Worm (Caenorhabditis elegans) whole organism, young adult: ENCODE data around the gene tbx-9.
A peak's percentile ranks its signal among the peaks of the same experiment; 100 is the strongest.

ENCODE experiments used
- B0019.2 ChIP-seq: fragments of 200-800 bp; sonication (Bioruptor generic); conservative IDR thresholded peaks from 2 replicates; pipeline ENCODE4 v1.3.6; 2022; ENCODE audit warnings: missing genetic modification reagents, missing genetic modification characterization, missing compliant biosample characterization
- F22D6.2 ChIP-seq: sonication (generic microtip); optimal IDR thresholded peaks from 2 replicates; lab custom pipeline; 2016; ENCODE audit warnings: mild to moderate bottlenecking, missing genetic modification characterization, missing compliant biosample characterization
- F23B12.7 ChIP-seq: sonication (generic microtip); optimal IDR thresholded peaks from 2 replicates; lab custom pipeline; 2017; ENCODE audit warnings: missing genetic modification characterization, mild to moderate bottlenecking, missing compliant biosample characterization, antibody characterized with exemption, moderate library complexity; ENCODE audit not compliant: insufficient read depth
- F33H1.4 ChIP-seq: fragments of 200-800 bp; sonication (Bioruptor generic); IDR thresholded peaks from 2 replicates; pipeline ENCODE4 v1.3.6; 2022; ENCODE audit warnings: missing genetic modification reagents, missing genetic modification characterization, missing compliant biosample characterization
- K11D2.4 ChIP-seq: fragments of 200-800 bp; sonication (Bioruptor generic); IDR thresholded peaks from 2 replicates; pipeline ENCODE4 v1.3.6; 2022; ENCODE audit warnings: missing genetic modification reagents, missing genetic modification characterization, missing compliant biosample characterization
- T07F8.4 ChIP-seq: sonication (generic microtip); optimal IDR thresholded peaks from 2 replicates; lab custom pipeline; 2016; ENCODE audit warnings: mild to moderate bottlenecking, missing genetic modification characterization, moderate library complexity, missing compliant biosample characterization
- Y56A3A.18 ChIP-seq: fragments of 200-800 bp; sonication (Bioruptor generic); IDR thresholded peaks from 2 replicates; pipeline ENCODE4 v1.3.6; 2022; ENCODE audit warnings: missing genetic modification reagents, missing genetic modification characterization, missing compliant biosample characterization
- Y95B8A.8 ChIP-seq: fragments of 200-800 bp; sonication (Bioruptor generic); IDR thresholded peaks from 2 replicates; pipeline ENCODE4 v1.3.6; 2022; ENCODE audit warnings: missing genetic modification reagents, missing genetic modification characterization, missing compliant biosample characterization
- ZK185.1 ChIP-seq: sonication (generic microtip); optimal IDR thresholded peaks from 2 replicates; lab custom pipeline; 2016; ENCODE audit warnings: mild to moderate bottlenecking, missing genetic modification characterization, missing compliant biosample characterization; ENCODE audit not compliant: poor library complexity, severe bottlenecking
- ama-1 ChIP-seq, 3 experiments: fragments of 150-350 bp in 1 of 3; sonication (generic microtip) in 2 of 3; optimal IDR thresholded peaks; 2 replicates each; lab custom pipeline; 2014 to 2018; ENCODE audit warnings: missing biosample characterization in 2 of 3, missing genetic modification characterization in 2 of 3, missing genetic modification reagents in 2 of 3
- aptf-3 ChIP-seq: fragments of 200-800 bp; sonication (Bioruptor generic); IDR thresholded peaks from 2 replicates; pipeline ENCODE4 v1.3.6; 2022; ENCODE audit warnings: missing genetic modification characterization, missing compliant biosample characterization
- cebp-1 ChIP-seq, 2 experiments: fragments of 200-800 bp in 1 of 2; sonication (Bioruptor generic) in 1 of 2; sonication (generic microtip) in 1 of 2; IDR thresholded peaks in 1 of 2; optimal IDR thresholded peaks in 1 of 2; 2 replicates each; pipeline versions ENCODE4 v1.3.6 to Lab custom; 2017 to 2022; ENCODE audit warnings: missing compliant biosample characterization in 2 of 2, missing genetic modification characterization in 2 of 2, mild to moderate bottlenecking in 1 of 2, missing genetic modification reagents in 1 of 2, moderate library complexity in 1 of 2
- cebp-2 ChIP-seq: fragments of 200-800 bp; sonication (Bioruptor generic); IDR thresholded peaks from 2 replicates; pipeline ENCODE4 v1.3.6; 2022; ENCODE audit warnings: missing genetic modification characterization, missing compliant biosample characterization
- ekl-4 ChIP-seq: fragments of 200-800 bp; sonication (Bioruptor generic); IDR thresholded peaks from 2 replicates; pipeline ENCODE4 v1.3.6; 2022; ENCODE audit warnings: missing genetic modification reagents, missing genetic modification characterization, missing compliant biosample characterization
- ets-4 ChIP-seq: fragments of 200-800 bp; sonication (Bioruptor generic); optimal IDR thresholded peaks from 2 replicates; lab custom pipeline; 2018; ENCODE audit warnings: mild to moderate bottlenecking, missing genetic modification characterization, missing compliant biosample characterization
- gei-17 ChIP-seq: fragments of 200-800 bp; sonication (Bioruptor generic); optimal IDR thresholded peaks from 2 replicates; lab custom pipeline; 2018; ENCODE audit warnings: mild to moderate bottlenecking, missing genetic modification characterization, missing compliant biosample characterization
- hmg-1.2 ChIP-seq: fragments of 200-800 bp; sonication (Bioruptor generic); IDR thresholded peaks from 2 replicates; pipeline ENCODE4 v1.3.6; 2022; ENCODE audit warnings: missing genetic modification reagents, missing genetic modification characterization, missing compliant biosample characterization
- let-607 ChIP-seq, 2 experiments: fragments of 200-800 bp in 1 of 2; sonication (Bioruptor generic) in 1 of 2; sonication (generic microtip) in 1 of 2; optimal IDR thresholded peaks; 2 replicates each; lab custom pipeline; 2016 to 2018; ENCODE audit warnings: mild to moderate bottlenecking in 2 of 2, missing compliant biosample characterization in 2 of 2, missing genetic modification characterization in 2 of 2, moderate library complexity in 2 of 2, missing genotype in 1 of 2
- lin-54 ChIP-seq: fragments of 200-800 bp; sonication (Bioruptor generic); optimal IDR thresholded peaks from 2 replicates; lab custom pipeline; 2018; ENCODE audit warnings: mild to moderate bottlenecking, missing genetic modification characterization, missing compliant biosample characterization
- mes-4 ChIP-seq: sonication (generic microtip); optimal IDR thresholded peaks from 2 replicates; lab custom pipeline; 2016; ENCODE audit warnings: missing genotype, missing genetic modification characterization, missing compliant biosample characterization
- nhr-179 ChIP-seq: sonication (generic microtip); optimal IDR thresholded peaks from 2 replicates; lab custom pipeline; 2016; ENCODE audit warnings: mild to moderate bottlenecking, missing genetic modification characterization, missing compliant biosample characterization
- nhr-80 ChIP-seq: sonication (generic microtip); optimal IDR thresholded peaks from 2 replicates; lab custom pipeline; 2016; ENCODE audit warnings: missing genetic modification characterization, missing compliant biosample characterization
- pha-4 ChIP-seq: fragments of 150-350 bp; sonication (generic microtip); optimal IDR thresholded peaks from 2 replicates; lab custom pipeline; 2014; ENCODE audit warnings: missing biosample characterization, missing genetic modification reagents, missing genetic modification characterization
- rec-8 ChIP-seq, 2 experiments: sonication (generic microtip); optimal IDR thresholded peaks; 2 replicates each; lab custom pipeline; 2016; ENCODE audit warnings: mild to moderate bottlenecking in 2 of 2, missing genetic modification characterization in 2 of 2, missing genetic modification reagents in 2 of 2, missing genotype in 2 of 2, missing biosample characterization in 1 of 2, missing compliant biosample characterization in 1 of 2, moderate library complexity in 1 of 2
- rpc-1 ChIP-seq, 2 experiments: fragments of 150-350 bp in 1 of 2; sonication (generic microtip) in 1 of 2; optimal IDR thresholded peaks; 2 replicates each; lab custom pipeline; 2014 to 2018; ENCODE audit warnings: missing biosample characterization in 1 of 2, missing genetic modification characterization in 1 of 2, missing genetic modification reagents in 1 of 2, missing genotype in 1 of 2
- snpc-3.4 ChIP-seq: sonication (generic microtip); optimal IDR thresholded peaks from 2 replicates; lab custom pipeline; 2017; ENCODE audit warnings: missing genetic modification characterization, mild to moderate bottlenecking, missing compliant biosample characterization, antibody characterized with exemption, moderate library complexity, missing genotype, missing genetic modification reagents
- snpc-4 ChIP-seq, 5 experiments: fragments of 150-350 bp in 1 of 5; sonication (generic microtip) in 4 of 5; optimal IDR thresholded peaks; 2 replicates each; lab custom pipeline; 2014 to 2018; ENCODE audit warnings: missing genetic modification characterization in 5 of 5, missing biosample characterization in 3 of 5, antibody characterized with exemption in 2 of 5, mild to moderate bottlenecking in 2 of 5, missing compliant biosample characterization in 2 of 5, missing genotype in 2 of 5, moderate library complexity in 2 of 5, missing genetic modification reagents in 1 of 5
- tbx-9 ChIP-seq: sonication (generic microtip); optimal IDR thresholded peaks from 2 replicates; lab custom pipeline; 2016; ENCODE audit warnings: borderline replicate concordance, missing genetic modification characterization, inconsistent platforms, missing compliant biosample characterization
- tlf-1 ChIP-seq: fragments of 200-800 bp; sonication (Bioruptor generic); optimal IDR thresholded peaks from 2 replicates; lab custom pipeline; 2018; ENCODE audit warnings: mild to moderate bottlenecking, missing genetic modification characterization, missing compliant biosample characterization
- unc-130 ChIP-seq: sonication (generic microtip); optimal IDR thresholded peaks from 2 replicates; lab custom pipeline; 2016; ENCODE audit warnings: missing genetic modification reagents, missing genetic modification characterization, missing compliant biosample characterization
- xnd-1 ChIP-seq: sonication (generic microtip); optimal IDR thresholded peaks from 2 replicates; lab custom pipeline; 2016; ENCODE audit warnings: missing genotype, missing genetic modification reagents, missing genetic modification characterization, missing compliant biosample characterization
- zim-3 ChIP-seq: sonication (generic microtip); optimal IDR thresholded peaks from 2 replicates; lab custom pipeline; 2017; ENCODE audit warnings: mild to moderate bottlenecking, missing genetic modification characterization, moderate library complexity, missing compliant biosample characterization
- ztf-18 ChIP-seq: sonication (generic microtip); optimal IDR thresholded peaks from 2 replicates; lab custom pipeline; 2016; ENCODE audit warnings: missing genotype, mild to moderate bottlenecking, missing genetic modification characterization, missing compliant biosample characterization

tbx-9 gene

DNA sequence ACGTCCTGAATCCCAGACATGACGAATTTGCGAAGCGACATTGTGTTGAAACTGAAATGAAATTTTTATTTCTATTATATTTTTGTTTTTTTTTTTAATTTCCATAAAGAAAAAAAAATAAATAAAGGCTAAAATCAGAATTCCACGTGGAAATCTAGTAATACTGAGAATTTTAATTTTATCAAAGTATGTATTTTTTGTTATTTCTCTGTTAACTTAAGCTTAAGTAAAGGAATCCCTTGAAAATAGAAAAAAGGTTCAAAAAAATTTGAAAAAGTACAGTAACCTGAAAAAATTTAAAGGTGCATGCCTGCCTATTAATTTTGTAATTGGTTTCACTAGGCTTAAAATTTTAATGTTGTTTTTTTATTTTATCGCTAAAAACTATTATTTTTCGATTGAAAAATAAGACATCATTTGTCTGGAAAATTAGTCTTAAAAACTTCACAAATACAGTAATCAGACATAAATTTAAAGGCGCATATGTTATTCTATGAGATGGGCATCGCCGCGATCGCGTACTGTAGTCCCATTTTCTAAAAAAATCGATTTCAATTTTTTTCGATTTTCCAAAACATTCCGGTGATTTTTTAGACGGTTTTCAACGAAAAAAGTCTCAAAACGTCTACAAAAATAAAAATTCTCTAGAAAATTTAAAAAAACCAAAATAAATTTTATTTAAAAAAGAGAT, 11.1 kb downstream of the tbx-9 start, which contains the start of gene nex-2 (continued):
- TF ChIP-seq mes-4 (tag; lab: Kevin White, UChicago) (no peak), ekl-4 (no peak), K11D2.4 (GFP tag; lab: Robert Waterston, UW) (no peak), nhr-179 (tag; lab: Kevin White, UChicago) (no peak), ZK185.1 (tag; lab: Kevin White, UChicago) (no peak), snpc-4 (GFP tag; optimal IDR thresholded peaks at IDR 0.05; lab: Kevin White, UChicago) (no peak), snpc-4 (tag; optimal IDR thresholded peaks at IDR 0.05; lab: Kevin White, UChicago) (no peak), xnd-1 (tag; lab: Kevin White, UChicago) (peak; percentile 71), B0019.2 (GFP tag; lab: Robert Waterston, UW) (no peak), ztf-18 (tag; lab: Kevin White, UChicago) (peak; percentile 0), rpc-1 (optimal IDR thresholded peaks at IDR 0.05; lab: Kevin White, UChicago) (no peak), rpc-1 (tag; optimal IDR thresholded peaks at IDR 0.05; lab: Kevin White, UChicago) (no peak), F33H1.4 (GFP tag; lab: Robert Waterston, UW) (peak; percentile 67), tbx-9 (tag; lab: Kevin White, UChicago) (no peak)

ce11 chrIII:10329811-10330210, 11.8 kb downstream of the tbx-9 start:
- TF ChIP-seq Y56A3A.18 (no peak), cebp-1 (GFP tag; IDR thresholded peaks at IDR 0.05; lab: Robert Waterston, UW) (no peak), cebp-1 (tag; optimal IDR thresholded peaks at IDR 0.05; lab: Kevin White, UChicago) (peak; percentile 49), F23B12.7 (tag; lab: Kevin White, UChicago) (peak; percentile 41), unc-130 (no peak), ets-4 (GFP tag; lab: Kevin White, UChicago) (no peak), gei-17 (GFP tag; lab: Kevin White, UChicago) (no peak), snpc-3.4 (tag; lab: Kevin White, UChicago) (no peak), zim-3 (tag; lab: Kevin White, UChicago) (no peak), F22D6.2 (tag; lab: Kevin White, UChicago) (no peak), T07F8.4 (tag; lab: Kevin White, UChicago) (no peak), cebp-2 (no peak), Y95B8A.8 (no peak), hmg-1.2 (no peak), lin-54 (GFP tag; lab: Kevin White, UChicago) (no peak), ztf-18 (tag; lab: Kevin White, UChicago) (peak; percentile 29), pha-4 (tag; lab: Kevin White, UChicago) (no peak), let-607 (tag; optimal IDR thresholded peaks at IDR 0.05; lab: Kevin White, UChicago) (peak in 1 of 2 experiments; percentile 35), ama-1 (optimal IDR thresholded peaks at IDR 0.05; lab: Kevin White, UChicago) (peak; percentile 9), ama-1 (GFP tag; optimal IDR thresholded peaks at IDR 0.05; lab: Kevin White, UChicago) (no peak), aptf-3 (GFP tag; lab: Robert Waterston, UW) (no peak), tlf-1 (no peak), rec-8 (tag; optimal IDR thresholded peaks at IDR 0.05; lab: Kevin White, UChicago) (no peak), nhr-80 (tag; lab: Kevin White, UChicago) (peak; percentile 56)
